Worm (Caenorhabditis elegans): ENCODE data around the gene R12A1.3.

ce11 chrV:1390415-1390814 is 35.2 kb downstream of the R12A1.3 start:
- no peak for TF ChIP-seq fos-1 (tag; optimal IDR thresholded peaks at IDR 0.05)
- TF ChIP-seq ama-1 (optimal IDR thresholded peaks at IDR 0.05) = no peak
- TF ChIP-seq nhr-25 (tag; optimal IDR thresholded peaks at IDR 0.05) = no peak
- no peak for TF ChIP-seq aly-2 (tag; optimal IDR thresholded peaks at IDR 0.05)
- TF ChIP-seq elt-2 (tag; optimal IDR thresholded peaks at IDR 0.05) = no peak
- TF ChIP-seq nhr-77 (tag; optimal IDR thresholded peaks at IDR 0.05) = no peak
- no peak for TF ChIP-seq nhr-23 (tag; optimal IDR thresholded peaks at IDR 0.05)
- no peak for TF ChIP-seq unc-39 (tag; optimal IDR thresholded peaks at IDR 0.05)

All from whole organism, L3 larva.